Fruit fly (Drosophila melanogaster) whole organism, embryonic: ENCODE results near the gene CG13917.

Experiments used
- C15 ChIP-seq: fragments of 200-800 bp; sonication (Bioruptor generic); IDR thresholded peaks from 3 replicates; pipeline ENCODE4 v1.3.6; 2022; ENCODE audit warnings: missing biosample characterization, missing genetic modification characterization
- CG10267 ChIP-seq: fragments of 200-800 bp; sonication (Bioruptor generic); optimal IDR thresholded peaks from 2 replicates; lab custom pipeline; 2018; ENCODE audit warnings: missing biosample characterization, mild to moderate bottlenecking, missing genetic modification characterization, moderate library complexity
- CG10274 ChIP-seq: fragments of 200-800 bp; sonication (Bioruptor generic); optimal IDR thresholded peaks from 3 replicates; lab custom pipeline; 2017; ENCODE audit warnings: missing biosample characterization, mild to moderate bottlenecking, missing genetic modification characterization
- CG10462 ChIP-seq: fragments of 200-800 bp; sonication (Bioruptor generic); optimal IDR thresholded peaks from 2 replicates; lab custom pipeline; 2016; ENCODE audit warnings: missing biosample characterization, missing genetic modification characterization
- CG10543 ChIP-seq: fragments of 200-800 bp; sonication (Bioruptor generic); optimal IDR thresholded peaks from 3 replicates; lab custom pipeline; 2017; ENCODE audit warnings: missing biosample characterization, mild to moderate bottlenecking, missing genetic modification characterization, moderate library complexity
- CG11093 ChIP-seq: fragments of 200-800 bp; sonication (Bioruptor generic); IDR thresholded peaks from 3 replicates; pipeline ENCODE4 v1.3.6; 2022; ENCODE audit warnings: missing biosample characterization, missing genetic modification characterization
- CG12219 ChIP-seq: fragments of 200-800 bp; sonication (Bioruptor generic); optimal IDR thresholded peaks from 3 replicates; lab custom pipeline; 2018; ENCODE audit warnings: missing biosample characterization, mild to moderate bottlenecking, missing genetic modification characterization
- CG16815 ChIP-seq: fragments of 200-800 bp; sonication (Bioruptor generic); optimal IDR thresholded peaks from 3 replicates; lab custom pipeline; 2017; ENCODE audit warnings: missing biosample characterization, mild to moderate bottlenecking, missing genetic modification characterization
- CG17385 ChIP-seq: fragments of 200-800 bp; sonication (Bioruptor generic); optimal IDR thresholded peaks from 3 replicates; lab custom pipeline; 2018; ENCODE audit warnings: missing biosample characterization, mild to moderate bottlenecking, missing genetic modification characterization
- CG2875 ChIP-seq: fragments of 200-800 bp; sonication (Bioruptor generic); optimal IDR thresholded peaks from 2 replicates; lab custom pipeline; 2017; ENCODE audit warnings: missing biosample characterization, mild to moderate bottlenecking, missing genetic modification characterization, missing genetic modification reagents
- CG3163 ChIP-seq: fragments of 200-800 bp; sonication (Bioruptor generic); optimal IDR thresholded peaks from 3 replicates; lab custom pipeline; 2016; ENCODE audit warnings: missing biosample characterization, missing genetic modification characterization
- CG33213 ChIP-seq: fragments of 200-800 bp; sonication (Bioruptor generic); optimal IDR thresholded peaks from 3 replicates; lab custom pipeline; 2016; ENCODE audit warnings: missing biosample characterization, missing genetic modification characterization
- CG3995 ChIP-seq: fragments of 200-800 bp; sonication (Bioruptor generic); optimal IDR thresholded peaks from 3 replicates; lab custom pipeline; 2016; ENCODE audit warnings: missing biosample characterization, missing genetic modification characterization
- CG4282 ChIP-seq: fragments of 200-800 bp; sonication (Bioruptor generic); optimal IDR thresholded peaks from 2 replicates; lab custom pipeline; 2016; ENCODE audit warnings: missing biosample characterization, missing genetic modification characterization
- CG43689 ChIP-seq: fragments of 200-800 bp; sonication (Bioruptor generic); IDR thresholded peaks from 2 replicates; pipeline ENCODE4 v1.3.6; 2022; ENCODE audit warnings: missing biosample characterization, missing genetic modification characterization
- CG4854 ChIP-seq: fragments of 200-800 bp; sonication (Bioruptor generic); optimal IDR thresholded peaks from 2 replicates; lab custom pipeline; 2016; ENCODE audit warnings: missing biosample characterization, missing genetic modification characterization, inconsistent platforms
- CG5245 ChIP-seq: fragments of 200-800 bp; sonication (Bioruptor generic); optimal IDR thresholded peaks from 3 replicates; lab custom pipeline; 2016; ENCODE audit warnings: missing biosample characterization, missing genetic modification characterization
- CG6683 ChIP-seq: fragments of 200-800 bp; sonication (Bioruptor generic); optimal IDR thresholded peaks from 2 replicates; lab custom pipeline; 2017; ENCODE audit warnings: missing biosample characterization, mild to moderate bottlenecking, missing genetic modification characterization, missing genetic modification reagents
- CG7839 ChIP-seq: fragments of 200-800 bp; sonication (Bioruptor generic); optimal IDR thresholded peaks from 3 replicates; lab custom pipeline; 2018; ENCODE audit warnings: missing biosample characterization, mild to moderate bottlenecking, missing genetic modification characterization, moderate library complexity
- ERR ChIP-seq: fragments of 200-800 bp; sonication (Bioruptor generic); optimal IDR thresholded peaks from 2 replicates; lab custom pipeline; 2016; ENCODE audit warnings: missing biosample characterization, missing genetic modification characterization
- HLH54F ChIP-seq: fragments of 200-800 bp; sonication (Bioruptor generic); optimal IDR thresholded peaks from 3 replicates; lab custom pipeline; 2016; ENCODE audit warnings: missing biosample characterization, missing genetic modification characterization
- Hand ChIP-seq: fragments of 200-800 bp; sonication (Bioruptor generic); optimal IDR thresholded peaks from 2 replicates; lab custom pipeline; 2017; ENCODE audit warnings: mild to moderate bottlenecking, missing biosample characterization, missing genetic modification reagents, missing genetic modification characterization
- Hey ChIP-seq: fragments of 200-800 bp; sonication (Bioruptor generic); optimal IDR thresholded peaks from 3 replicates; lab custom pipeline; 2018; ENCODE audit warnings: missing biosample characterization, mild to moderate bottlenecking, missing genetic modification characterization
- HmgD ChIP-seq: fragments of 200-800 bp; sonication (Bioruptor generic); optimal IDR thresholded peaks from 3 replicates; lab custom pipeline; 2016; ENCODE audit warnings: missing biosample characterization, missing genetic modification characterization
- Hmr ChIP-seq: fragments of 200-800 bp; sonication (Bioruptor generic); optimal IDR thresholded peaks from 3 replicates; lab custom pipeline; 2017; ENCODE audit warnings: mild to moderate bottlenecking, missing biosample characterization, missing genetic modification reagents, missing genetic modification characterization
- Kr ChIP-seq: fragments of 200-800 bp; sonication (Bioruptor generic); optimal IDR thresholded peaks from 2 replicates; lab custom pipeline; 2017; ENCODE audit warnings: missing biosample characterization, mild to moderate bottlenecking, missing genetic modification characterization
- NFAT ChIP-seq: fragments of 200-800 bp; sonication (Bioruptor generic); IDR thresholded peaks from 2 replicates; pipeline ENCODE4 v1.3.6; 2022; ENCODE audit warnings: missing biosample characterization, missing genetic modification characterization
- Nf-YA ChIP-seq: fragments of 200-800 bp; sonication (Bioruptor generic); IDR thresholded peaks from 2 replicates; pipeline ENCODE4 v1.3.6; 2022; ENCODE audit warnings: missing biosample characterization, missing genetic modification characterization
- Scr ChIP-seq: fragments of 200-800 bp; sonication (Bioruptor generic); IDR thresholded peaks from 2 replicates; pipeline ENCODE4 v1.3.6; 2022; ENCODE audit warnings: missing biosample characterization, missing genetic modification characterization; ENCODE audit not compliant: partially characterized antibody
- Spps ChIP-seq: fragments of 200-800 bp; sonication (Bioruptor generic); optimal IDR thresholded peaks from 2 replicates; lab custom pipeline; 2018; ENCODE audit warnings: missing biosample characterization, mild to moderate bottlenecking, missing genetic modification characterization
- Ssrp ChIP-seq: fragments of 200-800 bp; sonication (Bioruptor generic); optimal IDR thresholded peaks from 2 replicates; lab custom pipeline; 2018; ENCODE audit warnings: missing biosample characterization, mild to moderate bottlenecking, missing genetic modification characterization, moderate library complexity
- Tbp ChIP-seq: fragments of >200 bp; optimal IDR thresholded peaks from 2 replicates; lab custom pipeline; 2018; ENCODE audit warnings: missing biosample characterization, missing genetic modification characterization
- bcd ChIP-seq: fragments of 200-800 bp; sonication (Bioruptor generic); optimal IDR thresholded peaks from 2 replicates; lab custom pipeline; 2017; ENCODE audit warnings: missing biosample characterization, mild to moderate bottlenecking, missing genetic modification characterization
- chif ChIP-seq, 2 experiments: fragments of 200-800 bp; sonication (Bioruptor generic); optimal IDR thresholded peaks; 3 replicates each; lab custom pipeline; 2016; ENCODE audit warnings: missing biosample characterization in 2 of 2, missing genetic modification characterization in 2 of 2
- dimm ChIP-seq: fragments of 200-800 bp; sonication (Bioruptor generic); IDR thresholded peaks from 2 replicates; pipeline ENCODE4 v1.3.6; 2022; ENCODE audit warnings: missing biosample characterization, missing genetic modification characterization
- dysf ChIP-seq: fragments of 200-800 bp; sonication (Bioruptor generic); IDR thresholded peaks from 3 replicates; pipeline ENCODE4 v1.3.6; 2022; ENCODE audit warnings: missing biosample characterization, missing genetic modification characterization
- emc ChIP-seq: fragments of 200-800 bp; sonication (Bioruptor generic); optimal IDR thresholded peaks from 2 replicates; lab custom pipeline; 2016; ENCODE audit warnings: missing biosample characterization, missing genetic modification characterization
- en ChIP-seq: fragments of 200-800 bp; sonication (Bioruptor generic); optimal IDR thresholded peaks from 2 replicates; lab custom pipeline; 2016; ENCODE audit warnings: missing biosample characterization, missing genetic modification characterization
- jigr1 ChIP-seq: fragments of 200-800 bp; sonication (Bioruptor generic); IDR thresholded peaks from 3 replicates; pipeline ENCODE4 v1.3.6; 2022; ENCODE audit warnings: missing biosample characterization, missing genetic modification characterization
- lov ChIP-seq, 2 experiments: fragments of 200-800 bp in 1 of 2; fragments of >200 bp in 1 of 2; sonication (Bioruptor generic) in 1 of 2; IDR thresholded peaks in 1 of 2; optimal IDR thresholded peaks in 1 of 2; 2 replicates in 1 of 2; 3 replicates in 1 of 2; pipeline versions ENCODE4 v1.3.6 to Lab custom; 2017 to 2022; ENCODE audit warnings: missing biosample characterization in 1 of 2, missing genetic modification characterization in 1 of 2
- nom ChIP-seq: fragments of 200-800 bp; sonication (Bioruptor generic); optimal IDR thresholded peaks from 2 replicates; lab custom pipeline; 2017; ENCODE audit warnings: missing biosample characterization, missing genetic modification characterization, mild to moderate bottlenecking, moderate library complexity, missing genetic modification reagents
- odd ChIP-seq: fragments of 200-800 bp; sonication (Bioruptor generic); optimal IDR thresholded peaks from 2 replicates; lab custom pipeline; 2017; ENCODE audit warnings: missing biosample characterization, mild to moderate bottlenecking, missing genetic modification characterization
- pho ChIP-seq: fragments of 200-800 bp; sonication (Bioruptor generic); optimal IDR thresholded peaks from 2 replicates; lab custom pipeline; 2016; ENCODE audit warnings: missing biosample characterization, missing genetic modification characterization
- pita ChIP-seq: fragments of 200-800 bp; sonication (Bioruptor generic); optimal IDR thresholded peaks from 2 replicates; lab custom pipeline; 2017; ENCODE audit warnings: missing biosample characterization, mild to moderate bottlenecking, missing genetic modification characterization
- sim ChIP-seq: fragments of 200-800 bp; sonication (Bioruptor generic); IDR thresholded peaks from 2 replicates; pipeline ENCODE4 v1.3.6; 2022; ENCODE audit warnings: missing biosample characterization, missing genetic modification characterization
- tup ChIP-seq: fragments of 200-800 bp; sonication (Bioruptor generic); optimal IDR thresholded peaks from 2 replicates; lab custom pipeline; 2016; ENCODE audit warnings: missing biosample characterization, mild to moderate bottlenecking, missing genetic modification characterization, moderate library complexity
- unc-4 ChIP-seq: fragments of 200-800 bp; sonication (Bioruptor generic); IDR thresholded peaks from 2 replicates; pipeline ENCODE4 v1.3.6; 2022; ENCODE audit warnings: missing biosample characterization, missing genetic modification characterization; ENCODE audit not compliant: partially characterized antibody
- vnd ChIP-seq: fragments of 200-800 bp; sonication (Bioruptor generic); IDR thresholded peaks from 3 replicates; pipeline ENCODE4 v1.3.6; 2022; ENCODE audit warnings: missing biosample characterization, missing genetic modification characterization; ENCODE audit not compliant: partially characterized antibody
- wor ChIP-seq: fragments of 200-800 bp; sonication (Bioruptor generic); IDR thresholded peaks from 2 replicates; pipeline ENCODE4 v1.3.6; 2022; ENCODE audit warnings: missing biosample characterization, missing genetic modification characterization
- yki ChIP-seq: fragments of >200 bp; optimal IDR thresholded peaks from 3 replicates; lab custom pipeline; 2018
- zfh2 ChIP-seq: fragments of 200-800 bp; sonication (Bioruptor generic); optimal IDR thresholded peaks from 2 replicates; lab custom pipeline; 2016; ENCODE audit warnings: missing biosample characterization, missing genetic modification characterization

Gene CG13917

dm6 chr3L:1576489-1577106, at the start of gene CG13917:
Gene CG13917, plus strand, starts transcription at chr3L:1576699.
- no peak for TF ChIP-seq CG10543 (GFP tag; lab: Kevin White, UChicago)
- peak; percentile 84 for TF ChIP-seq Kr (GFP tag; lab: Kevin White, UChicago)
- no peak for TF ChIP-seq lov (optimal IDR thresholded peaks at IDR 0.05; lab: Kevin White, UChicago)
- TF ChIP-seq lov (GFP tag; IDR thresholded peaks at IDR 0.05; lab: Robert Waterston, UW): no peak
- TF ChIP-seq HmgD (GFP tag; lab: Kevin White, UChicago): no peak
- no peak for TF ChIP-seq CG17385
- no peak for TF ChIP-seq emc (GFP tag; lab: Kevin White, UChicago)
- no peak for TF ChIP-seq zfh2
- TF ChIP-seq CG7839 (tag; lab: Kevin White, UChicago): no peak
- TF ChIP-seq CG10267 (tag; lab: Kevin White, UChicago): peak; percentile 77
- peak; percentile 71 for TF ChIP-seq Hmr (GFP tag; lab: Kevin White, UChicago)
- no peak for TF ChIP-seq CG4282 (GFP tag; lab: Kevin White, UChicago)
- no peak for TF ChIP-seq chif (GFP tag; optimal IDR thresholded peaks at IDR 0.05; lab: Kevin White, UChicago)
- no peak for TF ChIP-seq NFAT (GFP tag; lab: Robert Waterston, UW)
- TF ChIP-seq CG10462: no peak
- no peak for TF ChIP-seq CG2875 (GFP tag; lab: Kevin White, UChicago)
- no peak for TF ChIP-seq en (GFP tag; lab: Kevin White, UChicago)
- TF ChIP-seq CG33213: peak; percentile 76
- no peak for TF ChIP-seq CG4854 (GFP tag; lab: Kevin White, UChicago)
- TF ChIP-seq odd (GFP tag; lab: Kevin White, UChicago): no peak
- TF ChIP-seq sim (GFP tag; lab: Robert Waterston, UW): no peak
- no peak for TF ChIP-seq Hey
- no peak for TF ChIP-seq CG3995 (GFP tag; lab: Kevin White, UChicago)
- TF ChIP-seq CG5245 (GFP tag; lab: Kevin White, UChicago): no peak
- TF ChIP-seq Hand (GFP tag; lab: Kevin White, UChicago): no peak
- no peak for TF ChIP-seq Nf-YA (GFP tag; lab: Robert Waterston, UW)
- TF ChIP-seq pho (GFP tag; lab: Kevin White, UChicago): no peak
- peak; percentile 58 for TF ChIP-seq nom (GFP tag; lab: Kevin White, UChicago)
- no peak for TF ChIP-seq ERR (GFP tag; lab: Kevin White, UChicago)
- TF ChIP-seq CG6683 (GFP tag; lab: Kevin White, UChicago): no peak
- TF ChIP-seq dimm (GFP tag; lab: Robert Waterston, UW): no peak
- no peak for TF ChIP-seq Spps
- no peak for TF ChIP-seq jigr1 (GFP tag; lab: Robert Waterston, UW)
- no peak for TF ChIP-seq tup
- peak; percentile 65 for TF ChIP-seq pita (GFP tag; lab: Kevin White, UChicago)
- TF ChIP-seq dysf (GFP tag; lab: Robert Waterston, UW): no peak
- no peak for TF ChIP-seq Ssrp
- TF ChIP-seq CG10274 (GFP tag; lab: Kevin White, UChicago): no peak
- no peak for TF ChIP-seq yki (lab: Kevin White, UChicago)
- TF ChIP-seq CG12219 (GFP tag; lab: Kevin White, UChicago): no peak
- no peak for TF ChIP-seq wor (GFP tag; lab: Robert Waterston, UW)
- TF ChIP-seq unc-4 (GFP tag; lab: Robert Waterston, UW): no peak
- peak; percentile 30 for TF ChIP-seq bcd (GFP tag; lab: Kevin White, UChicago)
- TF ChIP-seq Scr (GFP tag; lab: Robert Waterston, UW): 0 out of 2 replicates have a peak, but pooled peaks have one; percentile 19
- no peak for TF ChIP-seq CG43689 (GFP tag; lab: Robert Waterston, UW)
- TF ChIP-seq HLH54F: no peak
- no peak for TF ChIP-seq vnd (GFP tag; lab: Robert Waterston, UW)
- TF ChIP-seq CG16815 (GFP tag; lab: Kevin White, UChicago): no peak
- no peak for TF ChIP-seq CG11093 (GFP tag; lab: Robert Waterston, UW)
- TF ChIP-seq CG3163 (GFP tag; lab: Kevin White, UChicago): no peak
- no peak for TF ChIP-seq Tbp
- TF ChIP-seq C15 (GFP tag; lab: Robert Waterston, UW): no peak
